Worm (Caenorhabditis elegans): Measurements from ENCODE around the gene T10D4.15.
A peak's percentile ranks its signal among the peaks of the same experiment; 100 is the strongest.
"Not testable (repeated sequence)": the region's sequence is repeated elsewhere in the genome, so short reads cannot be mapped to it uniquely, and the experiment has no call there.

The T10D4.15 gene

ce11 chrII:3183300-3183840 lies 37.4 kb downstream of the T10D4.15 start, which contains the start of the genes Y27F2A.6 and Y27F2A.8:
TSS of gene Y27F2A.6 (minus strand) at chrII:3183400.
TSS of gene Y27F2A.8 (plus strand) at chrII:3183790.
- TF ChIP-seq F57C9.4, rec-8, xnd-1 (tag; optimal IDR thresholded peaks at IDR 0.05): not testable (repeated sequence)

ce11 chrII:3184858-3185257 lies 38.9 kb downstream of the T10D4.15 start, which contains the start of gene sri-78:
TSS of gene sri-78 (plus strand) at chrII:3185158.
- TF ChIP-seq dox-1 (GFP tag; IDR thresholded peaks at IDR 0.05); ztf-26 (tag; optimal IDR thresholded peaks at IDR 0.05); nfya-1 (tag; optimal IDR thresholded peaks at IDR 0.05; ENCODE audit: borderline replicate concordance, insufficient read depth): not testable (repeated sequence)

- peak; percentile 67 for TF ChIP-seq zfh-2 (GFP tag; conservative IDR thresholded peaks at IDR 0.05)
- TF ChIP-seq egl-44 (GFP tag; IDR thresholded peaks at IDR 0.05) = no peak
Observed at ce11 chrII:3185848-3186247, 39.9 kb downstream of the T10D4.15 start.

ce11 chrII:3189038-3189437 lies 43.1 kb downstream of the T10D4.15 start, which contains the start of gene Y27F2A.11:
TSS of gene Y27F2A.11 (plus strand) at chrII:3189338.
- TF ChIP-seq rec-8, zim-3, hlh-12 (tag; optimal IDR thresholded peaks at IDR 0.05): not testable (repeated sequence)

- not testable (repeated sequence) for TF ChIP-seq sea-2 (GFP tag; IDR thresholded peaks at IDR 0.05); snpc-4 (GFP tag; optimal IDR thresholded peaks at IDR 0.05); snpc-4 (tag; optimal IDR thresholded peaks at IDR 0.05); pha-4 (tag; optimal IDR thresholded peaks at IDR 0.05)
Observed at ce11 chrII:3191544-3191943, 45.6 kb downstream of the T10D4.15 start, which contains the start of gene Y27F2A.9. TSS of gene Y27F2A.9 (minus strand) at chrII:3191644.

- TF ChIP-seq unc-130 (GFP tag; optimal IDR thresholded peaks at IDR 0.05) = no peak
- no peak for TF ChIP-seq snpc-4 (GFP tag; optimal IDR thresholded peaks at IDR 0.05)
- TF ChIP-seq snpc-4 (tag; optimal IDR thresholded peaks at IDR 0.05) = peak in 1 of 4 experiments; percentile 68
- TF ChIP-seq chd-7 (tag; optimal IDR thresholded peaks at IDR 0.05) = no peak
- TF ChIP-seq zfh-2 (GFP tag; conservative IDR thresholded peaks at IDR 0.05) = peak; percentile 69; the same call in 1 of the 2 replicates
Observed at ce11 chrII:3195739-3196138, 49.8 kb downstream of the T10D4.15 start.

- TF ChIP-seq unc-62 (GFP tag; optimal IDR thresholded peaks at IDR 0.05) (no peak), hlh-12 (tag; optimal IDR thresholded peaks at IDR 0.05) (no peak), somi-1 (GFP tag; optimal IDR thresholded peaks at IDR 0.05) (no peak), zfh-2 (GFP tag; conservative IDR thresholded peaks at IDR 0.05) (no peak)
Observed at ce11 chrII:3196966-3197365, 51.0 kb downstream of the T10D4.15 start, which contains the start of gene gcy-15. TSS of gene gcy-15 (minus strand) at chrII:3197066.
